Worm (Caenorhabditis elegans) whole organism, dauer: ENCODE results near the gene C06C3.10.

Experiments used
- unc-62 ChIP-seq: sonication (generic microtip); optimal IDR thresholded peaks from 2 replicates; lab custom pipeline; 2017; ENCODE audit warnings: missing biosample characterization, missing genetic modification reagents, missing genetic modification characterization

Gene C06C3.10

ce11 chrII:9377158-9377557, at the start of gene C06C3.10:
Gene C06C3.10, minus strand, starts transcription at chrII:9377258.
- no peak for TF ChIP-seq unc-62 (GFP tag; lab: Kevin White, UChicago)

ce11 chrII:9426076-9426475, 49.0 kb upstream of the C06C3.10 start, which contains the start of gene M176.10:
Gene M176.10, minus strand, starts transcription at chrII:9426176.
- no peak for TF ChIP-seq unc-62 (GFP tag; lab: Kevin White, UChicago)

ce11 chrII:9421969-9422368, 44.9 kb upstream of the C06C3.10 start, which contains the start of gene M176.11:
Gene M176.11, plus strand, starts transcription at chrII:9422269.
- no peak for TF ChIP-seq unc-62 (GFP tag; lab: Kevin White, UChicago)

ce11 chrII:9418843-9419532, 41.9 kb upstream of the C06C3.10 start:
- no peak for TF ChIP-seq unc-62 (GFP tag; lab: Kevin White, UChicago)

ce11 chrII:9418065-9418567, 41.1 kb upstream of the C06C3.10 start, which contains the start of the genes M176.4 and M176.16:
Gene M176.4, plus strand, starts transcription at chrII:9418365.
Gene M176.16, plus strand, starts transcription at chrII:9418517.
- TF ChIP-seq unc-62 (GFP tag; lab: Kevin White, UChicago), result no peak

- TF ChIP-seq unc-62 (GFP tag; lab: Kevin White, UChicago), result no peak
These were observed 39.6 kb upstream of the C06C3.10 start, which contains the start of the genes gss-1 and chch-3 for ce11 chrII:9416381-9417276. Gene gss-1, minus strand, starts transcription at chrII:9416431. Gene chch-3, plus strand, starts transcription at chrII:9417013.

ce11 chrII:9412086-9412608, 35.1 kb upstream of the C06C3.10 start, which contains the start of gene arrd-3:
Gene arrd-3, plus strand, starts transcription at chrII:9412558.
- TF ChIP-seq unc-62 (GFP tag; lab: Kevin White, UChicago), result no peak

ce11 chrII:9411497-9411896, 34.4 kb upstream of the C06C3.10 start, which contains the start of gene M176.9:
Gene M176.9, minus strand, starts transcription at chrII:9411597.
- TF ChIP-seq unc-62 (GFP tag; lab: Kevin White, UChicago), result no peak

ce11 chrII:9407469-9407868, 30.4 kb upstream of the C06C3.10 start, which contains the start of gene arrd-2:
Gene arrd-2, plus strand, starts transcription at chrII:9407769.
- TF ChIP-seq unc-62 (GFP tag; lab: Kevin White, UChicago), result no peak

- no peak for TF ChIP-seq unc-62 (GFP tag; lab: Kevin White, UChicago)
These were observed 30.0 kb upstream of the C06C3.10 start, which contains the start of gene mpz-6 for ce11 chrII:9407020-9407419. Gene mpz-6, minus strand, starts transcription at chrII:9407120.

ce11 chrII:9403846-9404245, 26.8 kb upstream of the C06C3.10 start, which contains the start of gene Y51B9A.5:
Gene Y51B9A.5, plus strand, starts transcription at chrII:9404146.
- TF ChIP-seq unc-62 (GFP tag; lab: Kevin White, UChicago), result no peak

ce11 chrII:9403087-9403486, 26.0 kb upstream of the C06C3.10 start, which contains the start of gene Y51B9A.6:
Gene Y51B9A.6, minus strand, starts transcription at chrII:9403187.
- TF ChIP-seq unc-62 (GFP tag; lab: Kevin White, UChicago), result no peak

- no peak for TF ChIP-seq unc-62 (GFP tag; lab: Kevin White, UChicago)
These were observed 22.7 kb upstream of the C06C3.10 start, which contains the start of gene Y51B9A.7 for ce11 chrII:9399746-9400145. Gene Y51B9A.7, plus strand, starts transcription at chrII:9400046.

ce11 chrII:9398370-9398901, 21.4 kb upstream of the C06C3.10 start, which contains the start of the genes Y51B9A.14 and Y51B9A.8:
Gene Y51B9A.14, minus strand, starts transcription at chrII:9398470.
Gene Y51B9A.8, plus strand, starts transcription at chrII:9398851.
- TF ChIP-seq unc-62 (GFP tag; lab: Kevin White, UChicago), result no peak
